Worm (Caenorhabditis elegans) whole organism, mixed stage, embryonic: ENCODE results near the gene vps-35.

Experiments used
- ceh-39 ChIP-seq: fragments of 150-350 bp; optimal IDR thresholded peaks from 2 replicates; lab custom pipeline; 2014; ENCODE audit warnings: missing biosample characterization, missing genetic modification characterization
- ces-1 ChIP-seq: fragments of 150-350 bp; optimal IDR thresholded peaks from 2 replicates; lab custom pipeline; 2014; ENCODE audit warnings: missing biosample characterization, missing genetic modification reagents, missing genetic modification characterization
- cnd-1 ChIP-seq: fragments of 200-800 bp; sonication (Bioruptor generic); optimal IDR thresholded peaks from 2 replicates; lab custom pipeline; 2018; ENCODE audit warnings: mild to moderate bottlenecking, missing genetic modification characterization, missing compliant biosample characterization
- lin-13 ChIP-seq: fragments of 150-350 bp; optimal IDR thresholded peaks from 2 replicates; lab custom pipeline; 2014; ENCODE audit warnings: missing biosample characterization, missing genetic modification characterization
- lsy-2 ChIP-seq: fragments of 150-350 bp; optimal IDR thresholded peaks from 2 replicates; lab custom pipeline; 2014; ENCODE audit warnings: missing biosample characterization, missing genetic modification characterization
- nhr-237 ChIP-seq: fragments of 150-350 bp; optimal IDR thresholded peaks from 2 replicates; lab custom pipeline; 2014; ENCODE audit warnings: missing biosample characterization, missing genetic modification characterization
- nhr-28 ChIP-seq: fragments of 150-350 bp; optimal IDR thresholded peaks from 2 replicates; lab custom pipeline; 2014; ENCODE audit warnings: missing biosample characterization, missing genetic modification characterization
- pha-4 ChIP-seq: fragments of 150-350 bp; optimal IDR thresholded peaks from 2 replicates; lab custom pipeline; 2018; ENCODE audit warnings: missing biosample characterization, missing genetic modification reagents, missing genetic modification characterization
- snpc-4 ChIP-seq: fragments of 150-350 bp; optimal IDR thresholded peaks from 2 replicates; lab custom pipeline; 2014; ENCODE audit warnings: missing biosample characterization, missing genetic modification characterization
- unc-62 ChIP-seq: fragments of 150-350 bp; optimal IDR thresholded peaks from 2 replicates; lab custom pipeline; 2014; ENCODE audit warnings: missing biosample characterization, missing genetic modification reagents, missing genetic modification characterization

DNA sequence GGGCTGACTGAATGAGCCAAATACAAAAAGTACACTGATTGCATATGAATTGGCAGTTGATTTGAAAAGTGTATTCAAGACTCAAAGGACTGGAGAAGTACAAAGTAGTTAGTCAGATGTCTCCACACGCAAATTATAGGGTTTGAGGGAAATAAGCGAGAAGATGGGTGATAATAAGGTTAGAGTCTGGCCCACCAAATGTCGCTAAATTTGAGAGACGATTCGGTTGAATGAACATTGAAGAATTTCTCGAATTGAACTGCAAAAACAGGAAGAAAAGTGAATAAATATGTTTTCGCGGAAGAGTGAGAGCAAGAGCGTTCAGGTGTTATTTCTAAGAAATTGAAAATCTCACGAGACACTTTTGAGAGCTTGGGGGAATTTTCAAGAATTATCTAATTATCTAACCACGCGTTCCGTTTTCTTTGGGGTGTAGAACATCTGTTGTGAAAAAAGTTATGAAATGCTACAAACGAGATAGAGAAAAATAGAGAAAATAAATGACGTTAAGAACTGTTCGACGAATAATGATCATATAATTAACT, 52.0 kb downstream of the vps-35 start:
- no peak for TF ChIP-seq unc-62 (GFP tag; lab: Kevin White, UChicago)
- TF ChIP-seq nhr-237 (tag; lab: Kevin White, UChicago), result no peak
- no peak for TF ChIP-seq lin-13
- TF ChIP-seq snpc-4 (tag; lab: Kevin White, UChicago), result no peak
- no peak for TF ChIP-seq ceh-39
- TF ChIP-seq nhr-28 (tag; lab: Kevin White, UChicago), result no peak
- peak; percentile 94 for TF ChIP-seq ces-1
- TF ChIP-seq pha-4 (tag; lab: Kevin White, UChicago), result no peak
- no peak for TF ChIP-seq cnd-1
- no peak for TF ChIP-seq lsy-2 (tag; lab: Kevin White, UChicago)
